Worm (Caenorhabditis elegans) whole organism, L3 larva: ENCODE measurements around the gene skr-20.

Experiments
- R02D3.7 ChIP-seq: fragments of 150-350 bp; optimal IDR thresholded peaks from 2 replicates; lab custom pipeline; 2014; ENCODE audit warnings: missing biosample characterization, missing genetic modification characterization
- ZK546.5 ChIP-seq: sonication (generic microtip); optimal IDR thresholded peaks from 2 replicates; lab custom pipeline; 2017; ENCODE audit warnings: missing biosample characterization, missing genetic modification characterization
- ama-1 ChIP-seq: fragments of 150-350 bp; optimal IDR thresholded peaks from 2 replicates; lab custom pipeline; 2018
- ceh-82 ChIP-seq: fragments of 150-350 bp; optimal IDR thresholded peaks from 2 replicates; lab custom pipeline; 2014; ENCODE audit warnings: missing biosample characterization, missing genetic modification characterization
- ceh-9 ChIP-seq: sonication (generic microtip); optimal IDR thresholded peaks from 2 replicates; lab custom pipeline; 2018; ENCODE audit warnings: missing biosample characterization, missing genetic modification characterization
- daf-12 ChIP-seq: fragments of 150-350 bp; optimal IDR thresholded peaks from 2 replicates; lab custom pipeline; 2014; ENCODE audit warnings: missing biosample characterization, missing genetic modification reagents, missing genetic modification characterization
- egl-27 ChIP-seq: sonication (generic microtip); optimal IDR thresholded peaks from 4 replicates; lab custom pipeline; 2017; ENCODE audit warnings: missing biosample characterization, missing genetic modification reagents, missing genetic modification characterization
- elt-1 ChIP-seq: fragments of 150-350 bp; optimal IDR thresholded peaks from 2 replicates; lab custom pipeline; 2014; ENCODE audit warnings: missing biosample characterization, missing genetic modification characterization
- elt-2 ChIP-seq: sonication (generic microtip); optimal IDR thresholded peaks from 2 replicates; lab custom pipeline; 2016; ENCODE audit warnings: missing genetic modification reagents, mild to moderate bottlenecking, missing genetic modification characterization, missing compliant biosample characterization
- fkh-10 ChIP-seq: sonication (generic microtip); optimal IDR thresholded peaks from 2 replicates; lab custom pipeline; 2017; ENCODE audit warnings: missing biosample characterization, missing genetic modification reagents, missing genetic modification characterization
- fkh-2 ChIP-seq: fragments of 150-350 bp; optimal IDR thresholded peaks from 2 replicates; lab custom pipeline; 2014; ENCODE audit warnings: missing biosample characterization, missing genetic modification reagents, missing genetic modification characterization
- hmg-11 ChIP-seq: sonication (generic microtip); optimal IDR thresholded peaks from 2 replicates; lab custom pipeline; 2016; ENCODE audit warnings: missing genetic modification characterization, missing compliant biosample characterization
- jun-1 ChIP-seq: fragments of 150-350 bp; optimal IDR thresholded peaks from 2 replicates; lab custom pipeline; 2014; ENCODE audit warnings: missing biosample characterization, missing genetic modification reagents, missing genetic modification characterization
- lin-15B ChIP-seq: fragments of 150-350 bp; optimal IDR thresholded peaks from 2 replicates; lab custom pipeline; 2014; ENCODE audit warnings: missing biosample characterization, missing genetic modification characterization
- lin-39 ChIP-seq: fragments of 150-350 bp; optimal IDR thresholded peaks from 2 replicates; lab custom pipeline; 2018; ENCODE audit warnings: missing biosample characterization, missing genetic modification reagents, missing genetic modification characterization
- lsy-12 ChIP-seq: sonication (generic microtip); optimal IDR thresholded peaks from 2 replicates; lab custom pipeline; 2016; ENCODE audit warnings: mild to moderate bottlenecking, missing genetic modification characterization, missing compliant biosample characterization
- mdl-1 ChIP-seq: fragments of 150-350 bp; optimal IDR thresholded peaks from 2 replicates; lab custom pipeline; 2014; ENCODE audit warnings: missing biosample characterization, missing genetic modification characterization
- mml-1 ChIP-seq: fragments of 150-350 bp; sonication (generic microtip); optimal IDR thresholded peaks from 3 replicates; lab custom pipeline; 2014; ENCODE audit warnings: missing biosample characterization, missing genetic modification characterization
- nfya-1 ChIP-seq: sonication (generic microtip); optimal IDR thresholded peaks from 2 replicates; lab custom pipeline; 2017; ENCODE audit warnings: missing genetic modification characterization, mild to moderate bottlenecking, missing compliant biosample characterization, antibody characterized with exemption, moderate library complexity; ENCODE audit not compliant: insufficient read depth
- nhr-11 ChIP-seq: fragments of 150-350 bp; optimal IDR thresholded peaks from 2 replicates; lab custom pipeline; 2014; ENCODE audit warnings: missing biosample characterization, missing genetic modification characterization
- nhr-12 ChIP-seq: fragments of 150-350 bp; optimal IDR thresholded peaks from 2 replicates; lab custom pipeline; 2014; ENCODE audit warnings: missing biosample characterization, missing genetic modification characterization
- nhr-25 ChIP-seq: sonication (generic microtip); optimal IDR thresholded peaks from 2 replicates; lab custom pipeline; 2017; ENCODE audit warnings: missing biosample characterization, missing genetic modification characterization
- nhr-67 ChIP-seq: fragments of 150-350 bp; optimal IDR thresholded peaks from 2 replicates; lab custom pipeline; 2014; ENCODE audit warnings: missing biosample characterization, missing genetic modification characterization
- nhr-76 ChIP-seq: fragments of 150-350 bp; sonication (generic microtip); optimal IDR thresholded peaks from 5 replicates; lab custom pipeline; 2014; ENCODE audit warnings: missing biosample characterization, missing genetic modification characterization
- nhr-77 ChIP-seq: fragments of 150-350 bp; optimal IDR thresholded peaks from 2 replicates; lab custom pipeline; 2014; ENCODE audit warnings: missing biosample characterization, missing genetic modification characterization
- pha-4 ChIP-seq: fragments of 150-350 bp; optimal IDR thresholded peaks from 2 replicates; lab custom pipeline; 2014; ENCODE audit warnings: missing biosample characterization, missing genetic modification reagents, missing genetic modification characterization
- pqm-1 ChIP-seq: fragments of 150-350 bp; optimal IDR thresholded peaks from 2 replicates; lab custom pipeline; 2017; ENCODE audit warnings: missing biosample characterization, missing genetic modification characterization, inconsistent platforms
- sea-2 ChIP-seq: fragments of 150-350 bp; sonication (generic microtip); optimal IDR thresholded peaks from 4 replicates; lab custom pipeline; 2014; ENCODE audit warnings: missing biosample characterization, missing genetic modification reagents, missing genetic modification characterization
- skn-1 ChIP-seq: fragments of 150-350 bp; optimal IDR thresholded peaks from 2 replicates; lab custom pipeline; 2014; ENCODE audit warnings: missing biosample characterization, missing genetic modification characterization
- snpc-4 ChIP-seq: fragments of 150-350 bp; optimal IDR thresholded peaks from 2 replicates; lab custom pipeline; 2014; ENCODE audit warnings: missing biosample characterization, missing genetic modification characterization
- tbx-2 ChIP-seq: sonication (generic microtip); optimal IDR thresholded peaks from 2 replicates; lab custom pipeline; 2016; ENCODE audit warnings: mild to moderate bottlenecking, missing genetic modification characterization, missing compliant biosample characterization
- unc-39 ChIP-seq: sonication (generic microtip); optimal IDR thresholded peaks from 4 replicates; lab custom pipeline; 2017; ENCODE audit warnings: missing biosample characterization, missing genetic modification characterization
- unc-62 ChIP-seq: fragments of 150-350 bp; sonication (generic microtip); optimal IDR thresholded peaks from 4 replicates; lab custom pipeline; 2014; ENCODE audit warnings: missing biosample characterization, missing genetic modification reagents, missing genetic modification characterization
- zag-1 ChIP-seq: fragments of 150-350 bp; optimal IDR thresholded peaks from 2 replicates; lab custom pipeline; 2014; ENCODE audit warnings: missing biosample characterization, missing genetic modification characterization
- ztf-11 ChIP-seq: fragments of 150-350 bp; optimal IDR thresholded peaks from 2 replicates; lab custom pipeline; 2014; ENCODE audit warnings: missing biosample characterization, missing genetic modification characterization
- ztf-4 ChIP-seq: fragments of 150-350 bp; optimal IDR thresholded peaks from 2 replicates; lab custom pipeline; 2014; ENCODE audit warnings: missing biosample characterization, missing genetic modification characterization

Gene skr-20

DNA sequence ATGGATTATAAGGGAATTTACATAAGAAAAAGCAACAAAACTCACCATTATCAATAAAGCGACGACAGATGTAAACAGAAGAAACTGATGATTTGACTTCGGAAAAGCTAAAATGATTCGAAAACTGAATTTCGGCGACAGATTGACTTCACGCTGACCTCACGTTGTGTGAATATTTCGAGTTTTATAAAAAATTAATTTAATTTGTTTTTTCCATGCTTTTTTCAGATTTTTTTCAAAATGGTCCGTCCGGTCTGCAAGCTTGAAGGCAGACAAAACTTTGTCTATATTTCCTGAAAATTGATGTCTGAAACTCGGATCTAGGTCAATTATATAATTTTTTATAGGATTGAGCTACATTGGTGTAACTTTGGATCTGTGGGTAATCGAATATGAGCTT, 18.9 kb upstream of the skr-20 start, which contains the start of gene K08H2.5:
Gene K08H2.5, minus strand, starts transcription at position 101 of the 400 bp plus-strand sequence.
- no peak for TF ChIP-seq ZK546.5 (tag; lab: Kevin White, UChicago)
- TF ChIP-seq egl-27 (tag; lab: Kevin White, UChicago): no peak
- no peak for TF ChIP-seq nhr-25
- no peak for TF ChIP-seq ama-1 (lab: Kevin White, UChicago)
- no peak for TF ChIP-seq nhr-12 (tag; lab: Kevin White, UChicago)
- TF ChIP-seq hmg-11 (tag; lab: Kevin White, UChicago): no peak
- no peak for TF ChIP-seq unc-62
- TF ChIP-seq pqm-1 (tag; lab: Kevin White, UChicago): no peak
- TF ChIP-seq zag-1 (tag; lab: Kevin White, UChicago): no peak
- no peak for TF ChIP-seq ztf-4 (tag; lab: Kevin White, UChicago)

ce11 chrX:13238197-13238596, 14.9 kb upstream of the skr-20 start, which contains the start of gene K08H2.4:
Gene K08H2.4 (plus strand): TSS chrX:13238497.
- TF ChIP-seq unc-39 (tag; lab: Kevin White, UChicago) (no peak), R02D3.7 (no peak), pha-4 (tag; lab: Kevin White, UChicago) (no peak), lin-39 (tag; lab: Kevin White, UChicago) (no peak), egl-27 (tag; lab: Kevin White, UChicago) (no peak), ZK546.5 (tag; lab: Kevin White, UChicago) (no peak), tbx-2 (no peak), elt-2 (tag; lab: Kevin White, UChicago) (no peak), snpc-4 (tag; lab: Kevin White, UChicago) (no peak), ceh-9 (tag; lab: Kevin White, UChicago) (no peak), hmg-11 (tag; lab: Kevin White, UChicago) (no peak), nhr-76 (no peak), fkh-2 (tag; lab: Kevin White, UChicago) (no peak)

ce11 chrX:13237102-13237501, 13.8 kb upstream of the skr-20 start, which contains the start of gene K08H2.3:
Gene K08H2.3 (plus strand): TSS chrX:13237402.
- TF ChIP-seq lin-15B (tag; lab: Kevin White, UChicago): peak; percentile 22
- TF ChIP-seq R02D3.7: no peak

ce11 chrX:13234879-13235278, 11.5 kb upstream of the skr-20 start, which contains the start of gene K08H2.2:
Gene K08H2.2 (minus strand): TSS chrX:13234979.
- TF ChIP-seq unc-39 (tag; lab: Kevin White, UChicago) (no peak), nhr-11 (tag; lab: Kevin White, UChicago) (no peak), ZK546.5 (tag; lab: Kevin White, UChicago) (no peak), elt-1 (tag; lab: Kevin White, UChicago) (no peak), ztf-4 (tag; lab: Kevin White, UChicago) (no peak), fkh-10 (GFP tag; lab: Kevin White, UChicago) (no peak), nhr-76 (no peak), mml-1 (no peak), nhr-25 (no peak), daf-12 (tag; lab: Kevin White, UChicago) (no peak), sea-2 (GFP tag; lab: Kevin White, UChicago) (no peak), ceh-9 (tag; lab: Kevin White, UChicago) (no peak), tbx-2 (no peak), egl-27 (tag; lab: Kevin White, UChicago) (no peak), skn-1 (no peak)

DNA sequence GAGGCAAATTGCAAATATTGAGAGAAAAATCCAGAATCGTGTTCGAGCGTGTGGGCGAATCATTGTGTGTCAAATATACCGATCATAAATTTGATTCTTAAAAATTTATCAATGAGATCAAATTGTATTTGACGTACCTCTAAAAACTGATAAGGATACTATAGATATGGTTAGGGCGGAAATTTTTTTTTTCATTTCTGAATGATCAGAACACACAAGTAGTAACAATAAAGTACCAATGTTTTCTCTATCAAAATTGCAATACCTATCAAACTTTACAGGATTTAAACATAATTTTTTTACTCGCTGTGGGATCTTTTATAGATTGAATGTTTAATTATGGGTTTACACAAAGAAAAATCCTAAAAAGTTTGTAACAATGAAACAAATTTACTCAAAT, 8.9 kb upstream of the skr-20 start, which contains the start of gene bgnt-1.5:
Gene bgnt-1.5, minus strand, starts transcription at position 101 of the 400 bp plus-strand sequence.
- TF ChIP-seq ceh-82 (tag; lab: Kevin White, UChicago) (no peak), ZK546.5 (tag; lab: Kevin White, UChicago) (no peak), nfya-1 (tag; lab: Kevin White, UChicago) (no peak), jun-1 (tag; lab: Kevin White, UChicago) (no peak), ztf-11 (tag; lab: Kevin White, UChicago) (no peak), tbx-2 (no peak), nhr-11 (tag; lab: Kevin White, UChicago) (no peak), mml-1 (no peak), nhr-67 (no peak), mdl-1 (no peak), sea-2 (GFP tag; lab: Kevin White, UChicago) (no peak), nhr-77 (tag; lab: Kevin White, UChicago) (no peak), nhr-76 (no peak), egl-27 (tag; lab: Kevin White, UChicago) (no peak), hmg-11 (tag; lab: Kevin White, UChicago) (no peak), lsy-12 (no peak), nhr-25 (no peak), ama-1 (lab: Kevin White, UChicago) (no peak), elt-2 (tag; lab: Kevin White, UChicago) (no peak)
- TF ChIP-seq, all 47 proteins: peak for 0
